Fruit fly (Drosophila melanogaster) whole organism, prepupa: ENCODE data around the gene rho-6.

Source experiments
- CG6163 ChIP-seq: fragments of 200-800 bp; sonication (Bioruptor generic); IDR thresholded peaks from 3 replicates; pipeline ENCODE4 v1.3.6; 2022; ENCODE audit warnings: missing biosample characterization, missing genetic modification characterization
- CG6276 ChIP-seq: fragments of 200-800 bp; sonication (Bioruptor generic); optimal IDR thresholded peaks from 2 replicates; lab custom pipeline; 2017; ENCODE audit warnings: missing biosample characterization, mild to moderate bottlenecking, missing genetic modification characterization
- CG6854 ChIP-seq: fragments of 200-800 bp; sonication (Bioruptor generic); optimal IDR thresholded peaks from 2 replicates; lab custom pipeline; 2017; ENCODE audit warnings: missing biosample characterization, mild to moderate bottlenecking, missing genetic modification characterization
- CG7368 ChIP-seq: fragments of 200-800 bp; sonication (Bioruptor generic); optimal IDR thresholded peaks from 3 replicates; lab custom pipeline; 2016; ENCODE audit warnings: missing biosample characterization, missing genetic modification characterization
- CG8119 ChIP-seq: fragments of 200-800 bp; sonication (Bioruptor generic); IDR thresholded peaks from 3 replicates; pipeline ENCODE4 v1.3.6; 2022; ENCODE audit warnings: missing biosample characterization, missing genetic modification characterization
- OdsH ChIP-seq: fragments of 200-800 bp; sonication (Bioruptor generic); optimal IDR thresholded peaks from 3 replicates; lab custom pipeline; 2016; ENCODE audit warnings: missing biosample characterization, missing genetic modification characterization
- Sox15 ChIP-seq: fragments of 200-800 bp; sonication (Bioruptor generic); optimal IDR thresholded peaks from 3 replicates; lab custom pipeline; 2016; ENCODE audit warnings: missing biosample characterization, missing genetic modification characterization
- dsx ChIP-seq: fragments of 200-800 bp; optimal IDR thresholded peaks from 3 replicates; lab custom pipeline; 2019; ENCODE audit warnings: missing biosample characterization, mild to moderate bottlenecking, missing genetic modification characterization, moderate library complexity; ENCODE audit not compliant: poor library complexity, severe bottlenecking
- fkh ChIP-seq: fragments of 200-800 bp; sonication (Bioruptor generic); optimal IDR thresholded peaks from 3 replicates; lab custom pipeline; 2017; ENCODE audit warnings: missing biosample characterization, mild to moderate bottlenecking, missing genetic modification characterization, moderate library complexity
- lz ChIP-seq: fragments of 200-800 bp; sonication (Bioruptor generic); optimal IDR thresholded peaks from 3 replicates; lab custom pipeline; 2016; ENCODE audit warnings: missing biosample characterization, missing genetic modification characterization
- spab ChIP-seq: fragments of 200-800 bp; sonication (Bioruptor generic); optimal IDR thresholded peaks from 2 replicates; lab custom pipeline; 2017; ENCODE audit warnings: missing biosample characterization, mild to moderate bottlenecking, missing genetic modification characterization, missing genetic modification reagents
- topi ChIP-seq: fragments of 200-800 bp; sonication (Bioruptor generic); optimal IDR thresholded peaks from 3 replicates; lab custom pipeline; 2016; ENCODE audit warnings: missing biosample characterization, missing genetic modification characterization

DNA sequence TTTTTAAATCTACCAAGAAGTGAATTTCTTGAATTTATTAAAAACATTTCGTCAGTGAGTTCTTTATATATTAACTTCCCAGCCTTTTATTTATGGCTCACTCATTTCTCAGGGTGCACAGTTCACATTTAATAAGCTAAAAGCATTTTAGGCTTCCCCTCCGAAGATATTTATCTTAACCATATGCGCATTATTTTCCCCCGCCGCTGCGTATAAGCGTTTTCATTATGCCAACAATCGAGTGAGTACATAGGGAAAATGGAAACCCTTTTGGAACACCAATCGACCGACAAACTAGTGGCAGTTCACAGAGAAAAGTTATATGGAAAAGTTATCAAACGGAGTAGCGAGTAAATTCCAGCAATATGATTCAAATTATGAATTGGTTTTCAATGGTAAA, 4.5 kb upstream of the rho-6 start, which contains the start of gene Gr33a:
- TF ChIP-seq CG6276 (no peak), spab (GFP tag; lab: Kevin White, UChicago) (no peak), topi (GFP tag; lab: Kevin White, UChicago) (no peak), Sox15 (GFP tag; lab: Kevin White, UChicago) (no peak), dsx (GFP tag; lab: Kevin White, UChicago) (no peak), CG7368 (no peak), fkh (GFP tag; lab: Kevin White, UChicago) (no peak), OdsH (no peak), CG6163 (GFP tag; lab: Robert Waterston, UW) (no peak), lz (GFP tag; lab: Kevin White, UChicago) (no peak), CG6854 (GFP tag; lab: Kevin White, UChicago) (no peak), CG8119 (GFP tag; lab: Robert Waterston, UW) (no peak)
